Worm (Caenorhabditis elegans): Measurements from ENCODE around the gene ctg-2.

DNA sequence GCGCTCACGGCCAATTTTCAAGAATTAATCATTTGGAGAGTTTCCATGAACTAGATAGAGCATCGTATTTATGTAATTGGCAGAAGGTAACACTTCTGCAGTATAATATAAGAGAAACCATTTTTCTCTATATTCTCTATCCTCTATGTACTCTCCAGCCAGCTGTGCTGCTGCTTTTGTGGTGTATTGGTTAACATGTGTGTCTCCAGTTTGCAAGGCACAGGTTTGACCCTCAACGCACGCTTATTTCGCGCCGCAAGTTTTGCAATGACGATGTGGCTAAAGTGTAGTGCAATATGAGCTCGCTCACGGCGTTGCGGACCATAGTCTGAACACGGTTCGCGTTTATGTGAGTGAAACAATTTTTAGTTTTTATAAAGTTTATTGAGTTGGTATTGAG, 32.1 kb downstream of the ctg-2 start:
- TF ChIP-seq nhr-76 (tag; optimal IDR thresholded peaks at IDR 0.05) (no peak), elt-1 (tag; optimal IDR thresholded peaks at IDR 0.05; ENCODE audit: borderline replicate concordance, insufficient read depth) (no peak), snpc-4 (tag; optimal IDR thresholded peaks at IDR 0.05) (no peak), mep-1 (tag; optimal IDR thresholded peaks at IDR 0.05) (peak; percentile 27), lsy-2 (tag; optimal IDR thresholded peaks at IDR 0.05) (peak; percentile 17), sptf-1 (tag; optimal IDR thresholded peaks at IDR 0.05) (no peak), ces-1 (GFP tag; optimal IDR thresholded peaks at IDR 0.05) (no peak), unc-39 (tag; optimal IDR thresholded peaks at IDR 0.05) (peak; percentile 91), cnd-1 (tag; optimal IDR thresholded peaks at IDR 0.05) (peak; percentile 94)
